Fruit fly (Drosophila melanogaster): ENCODE data around the gene Or65a.
A peak's percentile ranks its signal among the peaks of the same experiment; 100 is the strongest.

The Or65a gene

DNA sequence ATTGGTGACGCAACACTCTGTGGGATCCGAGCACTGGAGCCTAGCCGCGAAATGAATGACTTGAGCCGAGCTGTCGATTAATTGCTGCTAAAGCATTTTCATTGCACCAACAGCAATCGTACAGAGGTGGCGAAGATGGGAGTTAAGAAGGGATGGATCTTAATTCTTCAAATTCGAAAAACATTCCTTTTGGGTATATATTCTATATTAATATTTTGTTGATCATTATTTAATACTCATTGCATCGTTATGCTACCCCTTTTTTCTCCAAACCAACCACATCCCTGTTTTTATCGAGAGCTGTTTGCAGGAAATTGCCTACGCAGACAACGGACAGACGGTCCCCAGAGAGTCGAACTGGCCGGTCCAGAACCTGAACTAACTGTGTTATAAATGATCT is 38.1 kb downstream of the Or65a start (continued):
- TF ChIP-seq CG6808 (GFP tag; optimal IDR thresholded peaks at IDR 0.05) = peak; percentile 54
- no peak for TF ChIP-seq fkh (GFP tag; optimal IDR thresholded peaks at IDR 0.05)
- peak; percentile 82 for TF ChIP-seq CG10631 (GFP tag; optimal IDR thresholded peaks at IDR 0.05)
- TF ChIP-seq CG11762 (GFP tag; optimal IDR thresholded peaks at IDR 0.05; ENCODE audit: insufficient read depth) = peak; percentile 55
- no peak for TF ChIP-seq dac (GFP tag; optimal IDR thresholded peaks at IDR 0.05)
- TF ChIP-seq CG7368 (GFP tag; optimal IDR thresholded peaks at IDR 0.05) = peak; percentile 23
- peak; percentile 54 for TF ChIP-seq CG8632 (GFP tag; optimal IDR thresholded peaks at IDR 0.05)
- TF ChIP-seq Met (GFP tag; optimal IDR thresholded peaks at IDR 0.05) = peak; percentile 69
- TF ChIP-seq dsx (GFP tag; optimal IDR thresholded peaks at IDR 0.05; ENCODE audit: poor library complexity, severe bottlenecking) = peak; percentile 84
- peak; percentile 65 for TF ChIP-seq Sox14 (GFP tag; optimal IDR thresholded peaks at IDR 0.05)
- TF ChIP-seq CG32006 (GFP tag; optimal IDR thresholded peaks at IDR 0.05) = peak; percentile 67
- TF ChIP-seq net (GFP tag; optimal IDR thresholded peaks at IDR 0.05) = peak; percentile 62
- peak; percentile 69 for TF ChIP-seq esn (GFP tag; optimal IDR thresholded peaks at IDR 0.05)
- TF ChIP-seq CG15336 (GFP tag; IDR thresholded peaks at IDR 0.05) = peak; percentile 79
- peak; percentile 73 for TF ChIP-seq OdsH (GFP tag; optimal IDR thresholded peaks at IDR 0.05)
- TF ChIP-seq CG3919 (GFP tag; optimal IDR thresholded peaks at IDR 0.05) = peak; percentile 81
- TF ChIP-seq Eip75B (GFP tag; optimal IDR thresholded peaks at IDR 0.05) = peak; percentile 57
- TF ChIP-seq eg (GFP tag; IDR thresholded peaks at IDR 0.05) = peak; percentile 80
- peak; percentile 38 for TF ChIP-seq Hr39 (GFP tag; optimal IDR thresholded peaks at IDR 0.05)

DNA sequence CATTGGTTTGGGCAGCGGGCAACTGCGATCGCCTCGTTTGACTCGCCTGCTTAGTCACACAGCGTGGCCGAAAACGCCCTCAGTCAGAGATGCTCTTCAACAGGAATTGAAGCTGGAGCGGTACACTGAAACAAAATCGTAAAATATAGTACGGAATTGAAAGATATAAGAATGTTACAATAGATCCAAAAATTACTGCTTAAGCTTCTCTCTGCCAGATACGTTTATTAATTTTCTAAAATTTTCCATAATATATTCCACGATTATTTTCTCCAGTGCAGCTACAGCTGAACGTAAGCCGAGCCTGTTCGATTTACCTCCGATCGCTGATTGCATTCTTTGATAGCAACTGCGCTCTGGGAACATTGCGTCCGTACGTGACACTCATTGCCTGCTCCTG is 38.8 kb downstream of the Or65a start:
- TF ChIP-seq CG31627 (GFP tag; optimal IDR thresholded peaks at IDR 0.05) = peak; percentile 46
- TF ChIP-seq CG11762 (GFP tag; optimal IDR thresholded peaks at IDR 0.05; ENCODE audit: insufficient read depth) = peak; percentile 68
- peak; percentile 2 for TF ChIP-seq CG7368 (GFP tag; optimal IDR thresholded peaks at IDR 0.05)
- TF ChIP-seq Lpt (GFP tag; optimal IDR thresholded peaks at IDR 0.05) = no peak
- no peak for TF ChIP-seq fd59A (GFP tag; optimal IDR thresholded peaks at IDR 0.05)
- no peak for TF ChIP-seq CG11294 (GFP tag; IDR thresholded peaks at IDR 0.05)
- peak; percentile 81 for TF ChIP-seq CG3919 (GFP tag; optimal IDR thresholded peaks at IDR 0.05)
- TF ChIP-seq Smox (GFP tag; optimal IDR thresholded peaks at IDR 0.05) = peak; percentile 62
- TF ChIP-seq ss (GFP tag; optimal IDR thresholded peaks at IDR 0.05) = peak in 1 of 2 experiments; percentile 26
- peak; percentile 49 for TF ChIP-seq CG8632 (GFP tag; optimal IDR thresholded peaks at IDR 0.05)
- TF ChIP-seq CG11902 (GFP tag; optimal IDR thresholded peaks at IDR 0.05) = peak; percentile 63
- TF ChIP-seq Ets21C (GFP tag; optimal IDR thresholded peaks at IDR 0.05) = peak; percentile 56
- TF ChIP-seq Met (GFP tag; optimal IDR thresholded peaks at IDR 0.05) = peak; percentile 77
- TF ChIP-seq Eip78C (GFP tag) = peak; percentile 86
- peak; percentile 68 for TF ChIP-seq CG6792 (GFP tag; optimal IDR thresholded peaks at IDR 0.05)
- peak; percentile 41 for TF ChIP-seq dsx (GFP tag; optimal IDR thresholded peaks at IDR 0.05; ENCODE audit: poor library complexity, severe bottlenecking)
- peak; percentile 53 for TF ChIP-seq CG3032 (tag; optimal IDR thresholded peaks at IDR 0.05)
- TF ChIP-seq topi (GFP tag; optimal IDR thresholded peaks at IDR 0.05) = peak; percentile 87
- peak; percentile 76 for TF ChIP-seq Ets96B (tag; optimal IDR thresholded peaks at IDR 0.05)
- peak; percentile 36 for TF ChIP-seq net (GFP tag; optimal IDR thresholded peaks at IDR 0.05)
- peak; percentile 79 for TF ChIP-seq lz (GFP tag; optimal IDR thresholded peaks at IDR 0.05)
- TF ChIP-seq Sox14 (GFP tag; optimal IDR thresholded peaks at IDR 0.05) = peak; percentile 44
- TF ChIP-seq Sox15 (GFP tag; optimal IDR thresholded peaks at IDR 0.05) = peak; percentile 13
- TF ChIP-seq CG8119 (GFP tag; IDR thresholded peaks at IDR 0.05) = peak; percentile 51; the same call in 2 of the 3 replicates
- peak; percentile 56 for TF ChIP-seq achi (GFP tag; optimal IDR thresholded peaks at IDR 0.05)
- TF ChIP-seq spab (GFP tag; optimal IDR thresholded peaks at IDR 0.05) = peak; percentile 61
- peak; percentile 10 for TF ChIP-seq Hr4 (GFP tag; optimal IDR thresholded peaks at IDR 0.05)
- peak; percentile 61 for TF ChIP-seq OdsH (GFP tag; optimal IDR thresholded peaks at IDR 0.05)
- peak; percentile 33 for TF ChIP-seq CG8319 (GFP tag; optimal IDR thresholded peaks at IDR 0.05)
- peak; percentile 84 for TF ChIP-seq CG6854 (GFP tag; optimal IDR thresholded peaks at IDR 0.05)
- peak; percentile 7 for TF ChIP-seq Eip93F (GFP tag; optimal IDR thresholded peaks at IDR 0.05)
- no peak for TF ChIP-seq fkh (GFP tag; optimal IDR thresholded peaks at IDR 0.05)
- peak; percentile 88 for TF ChIP-seq svp (GFP tag)
- peak; percentile 81 for TF ChIP-seq esn (GFP tag; optimal IDR thresholded peaks at IDR 0.05)
- peak; percentile 47 for TF ChIP-seq CG34406 (GFP tag; optimal IDR thresholded peaks at IDR 0.05)
- peak; percentile 41 for TF ChIP-seq CG16779 (tag; optimal IDR thresholded peaks at IDR 0.05)
- TF ChIP-seq eg (GFP tag; IDR thresholded peaks at IDR 0.05) = peak; percentile 53; the same call in 2 of the 3 replicates
- peak; percentile 46 for TF ChIP-seq pdm3 (GFP tag; optimal IDR thresholded peaks at IDR 0.05)
- TF ChIP-seq vri (GFP tag; optimal IDR thresholded peaks at IDR 0.05) = peak; percentile 51
- TF ChIP-seq CG6808 (GFP tag; optimal IDR thresholded peaks at IDR 0.05) = peak; percentile 40
- TF ChIP-seq CG15336 (GFP tag; IDR thresholded peaks at IDR 0.05) = peak; percentile 40; the same call in 1 of the 2 replicates
- TF ChIP-seq Hr39 (GFP tag; optimal IDR thresholded peaks at IDR 0.05) = peak; percentile 49
- peak; percentile 66 for TF ChIP-seq CG10631 (GFP tag; optimal IDR thresholded peaks at IDR 0.05)
- TF ChIP-seq cyc (GFP tag; optimal IDR thresholded peaks at IDR 0.05) = peak; percentile 89
